Fruit fly (Drosophila melanogaster) whole organism, embryonic: Measurements from ENCODE around the gene tay.
A peak's percentile ranks its signal among the peaks of the same experiment; 100 is the strongest.

Experiments used
- BtbVII ChIP-seq: fragments of 200-800 bp; sonication (Bioruptor generic); optimal IDR thresholded peaks from 3 replicates; lab custom pipeline; 2017; ENCODE audit warnings: missing biosample characterization, mild to moderate bottlenecking, missing genetic modification characterization
- CG1024 ChIP-seq: fragments of 200-800 bp; sonication (Bioruptor generic); IDR thresholded peaks from 2 replicates; pipeline ENCODE4 v1.3.6; 2022; ENCODE audit warnings: missing biosample characterization, missing genetic modification characterization
- CG10565 ChIP-seq: fragments of 200-800 bp; sonication (Bioruptor generic); optimal IDR thresholded peaks from 3 replicates; lab custom pipeline; 2016; ENCODE audit warnings: missing biosample characterization, mild to moderate bottlenecking, missing genetic modification characterization
- CG12155 ChIP-seq: fragments of 200-800 bp; sonication (Bioruptor generic); optimal IDR thresholded peaks from 3 replicates; lab custom pipeline; 2016; ENCODE audit warnings: missing biosample characterization, missing genetic modification characterization
- CG15479 ChIP-seq: fragments of 200-800 bp; sonication (Bioruptor generic); optimal IDR thresholded peaks from 3 replicates; lab custom pipeline; 2019; ENCODE audit warnings: missing biosample characterization, mild to moderate bottlenecking, missing genetic modification characterization, moderate library complexity
- CG15696 ChIP-seq: fragments of 200-800 bp; sonication (Bioruptor generic); optimal IDR thresholded peaks from 2 replicates; lab custom pipeline; 2019; ENCODE audit warnings: missing biosample characterization, mild to moderate bottlenecking, missing genetic modification characterization, moderate library complexity
- CG18011 ChIP-seq: fragments of 200-800 bp; sonication (Bioruptor generic); optimal IDR thresholded peaks from 2 replicates; lab custom pipeline; 2017; ENCODE audit warnings: missing biosample characterization, missing genetic modification characterization, mild to moderate bottlenecking, moderate library complexity, missing genotype
- CG2129 ChIP-seq: fragments of 200-800 bp; sonication (Bioruptor generic); IDR thresholded peaks from 2 replicates; pipeline ENCODE4 v1.3.6; 2022; ENCODE audit warnings: missing biosample characterization, missing genetic modification characterization; ENCODE audit not compliant: partially characterized antibody
- CG2678 ChIP-seq: fragments of 200-800 bp; sonication (Bioruptor generic); optimal IDR thresholded peaks from 3 replicates; lab custom pipeline; 2019; ENCODE audit warnings: missing biosample characterization, mild to moderate bottlenecking, missing genetic modification characterization, moderate library complexity
- CG2875 ChIP-seq: fragments of 200-800 bp; sonication (Bioruptor generic); optimal IDR thresholded peaks from 2 replicates; lab custom pipeline; 2017; ENCODE audit warnings: missing biosample characterization, mild to moderate bottlenecking, missing genetic modification characterization, missing genetic modification reagents
- CG30020 ChIP-seq: fragments of 200-800 bp; optimal IDR thresholded peaks from 2 replicates; lab custom pipeline; 2019; ENCODE audit warnings: missing biosample characterization, mild to moderate bottlenecking, missing genetic modification characterization, moderate library complexity
- CG30431 ChIP-seq: fragments of 200-800 bp; sonication (Bioruptor generic); optimal IDR thresholded peaks from 2 replicates; lab custom pipeline; 2017; ENCODE audit warnings: missing biosample characterization, missing genetic modification characterization
- CG4360 ChIP-seq: fragments of 200-800 bp; sonication (Bioruptor generic); IDR thresholded peaks from 2 replicates; pipeline ENCODE4 v1.3.6; 2022; ENCODE audit warnings: missing biosample characterization, missing genetic modification characterization
- CG43689 ChIP-seq: fragments of 200-800 bp; sonication (Bioruptor generic); IDR thresholded peaks from 2 replicates; pipeline ENCODE4 v1.3.6; 2022; ENCODE audit warnings: missing biosample characterization, missing genetic modification characterization
- CG7556 ChIP-seq: fragments of 200-800 bp; sonication (Bioruptor generic); optimal IDR thresholded peaks from 2 replicates; lab custom pipeline; 2017; ENCODE audit warnings: missing biosample characterization, mild to moderate bottlenecking, missing genetic modification characterization
- CG7928 ChIP-seq: fragments of 200-800 bp; sonication (Bioruptor generic); optimal IDR thresholded peaks from 2 replicates; lab custom pipeline; 2017; ENCODE audit warnings: missing biosample characterization, mild to moderate bottlenecking, missing genetic modification characterization
- CG7963 ChIP-seq: fragments of 200-800 bp; sonication (Bioruptor generic); IDR thresholded peaks from 3 replicates; pipeline ENCODE4 v1.3.6; 2022; ENCODE audit warnings: missing biosample characterization, missing genetic modification characterization; ENCODE audit not compliant: partially characterized antibody
- Camta ChIP-seq: fragments of 200-800 bp; sonication (Bioruptor generic); optimal IDR thresholded peaks from 2 replicates; lab custom pipeline; 2016; ENCODE audit warnings: missing biosample characterization, missing genetic modification characterization
- D19A ChIP-seq: fragments of 200-800 bp; optimal IDR thresholded peaks from 3 replicates; lab custom pipeline; 2019; ENCODE audit warnings: missing biosample characterization, mild to moderate bottlenecking, missing genetic modification characterization, moderate library complexity
- Dip2 ChIP-seq: fragments of 200-800 bp; sonication (Bioruptor generic); IDR thresholded peaks from 2 replicates; pipeline ENCODE4 v1.3.6; 2022; ENCODE audit warnings: missing biosample characterization, missing genetic modification characterization
- Dip3 ChIP-seq: fragments of 200-800 bp; sonication (Bioruptor generic); optimal IDR thresholded peaks from 3 replicates; lab custom pipeline; 2016; ENCODE audit warnings: missing biosample characterization, missing genetic modification characterization
- Fer1 ChIP-seq: fragments of 200-800 bp; sonication (Bioruptor generic); optimal IDR thresholded peaks from 2 replicates; lab custom pipeline; 2017; ENCODE audit warnings: missing biosample characterization, mild to moderate bottlenecking, missing genetic modification characterization
- HLH3B ChIP-seq: fragments of 200-800 bp; sonication (Bioruptor generic); IDR thresholded peaks from 2 replicates; pipeline ENCODE4 v1.3.6; 2022; ENCODE audit warnings: missing biosample characterization, missing genetic modification characterization
- Hr51 ChIP-seq, 2 experiments: fragments of 200-800 bp; sonication (Bioruptor generic); optimal IDR thresholded peaks; 2 replicates in 1 of 2; 3 replicates in 1 of 2; lab custom pipeline; 2016 to 2018; ENCODE audit warnings: missing biosample characterization in 2 of 2, missing genetic modification characterization in 2 of 2, mild to moderate bottlenecking in 1 of 2, moderate library complexity in 1 of 2
- Max ChIP-seq: fragments of 200-800 bp; sonication (Bioruptor generic); optimal IDR thresholded peaks from 2 replicates; lab custom pipeline; 2016; ENCODE audit warnings: missing biosample characterization, mild to moderate bottlenecking, missing genetic modification characterization
- Mes4 ChIP-seq: fragments of 200-800 bp; sonication (Bioruptor generic); optimal IDR thresholded peaks from 2 replicates; lab custom pipeline; 2016; ENCODE audit warnings: missing biosample characterization, missing genetic modification characterization
- NK7.1 ChIP-seq: fragments of 200-800 bp; sonication (Bioruptor generic); optimal IDR thresholded peaks from 3 replicates; lab custom pipeline; 2016; ENCODE audit warnings: missing biosample characterization, missing genetic modification characterization
- Neu2 ChIP-seq: fragments of 200-800 bp; sonication (Bioruptor generic); optimal IDR thresholded peaks from 3 replicates; lab custom pipeline; 2016; ENCODE audit warnings: missing biosample characterization, missing genetic modification characterization, borderline replicate concordance
- Nf-YC ChIP-seq: fragments of 200-800 bp; optimal IDR thresholded peaks from 3 replicates; lab custom pipeline; 2019; ENCODE audit warnings: missing biosample characterization, mild to moderate bottlenecking, missing genetic modification characterization, moderate library complexity
- Sry-δ ChIP-seq: fragments of 200-800 bp; sonication (Bioruptor generic); optimal IDR thresholded peaks from 2 replicates; lab custom pipeline; 2016; ENCODE audit warnings: missing biosample characterization, missing genetic modification characterization
- TFAM ChIP-seq: fragments of 200-800 bp; sonication (Bioruptor generic); optimal IDR thresholded peaks from 2 replicates; lab custom pipeline; 2017; ENCODE audit warnings: missing biosample characterization, missing genetic modification characterization, inconsistent platforms
- al ChIP-seq: fragments of 200-800 bp; sonication (Bioruptor generic); IDR thresholded peaks from 2 replicates; pipeline ENCODE4 v1.3.6; 2022; ENCODE audit warnings: missing biosample characterization, missing genetic modification characterization
- bowl ChIP-seq: fragments of 200-800 bp; sonication (Bioruptor generic); IDR thresholded peaks from 2 replicates; pipeline ENCODE4 v1.3.6; 2022; ENCODE audit warnings: missing biosample characterization, missing genetic modification characterization
- cas ChIP-seq: fragments of 200-800 bp; sonication (Bioruptor generic); IDR thresholded peaks from 2 replicates; pipeline ENCODE4 v1.3.6; 2022; ENCODE audit warnings: missing biosample characterization, missing genetic modification characterization
- ci ChIP-seq: fragments of 200-800 bp; sonication (Bioruptor generic); IDR thresholded peaks from 3 replicates; pipeline ENCODE4 v1.3.6; 2022; ENCODE audit warnings: missing biosample characterization, missing genetic modification characterization
- crp ChIP-seq, 2 experiments: fragments of 200-800 bp; sonication (Bioruptor generic); optimal IDR thresholded peaks; 2 replicates in 1 of 2; 3 replicates in 1 of 2; lab custom pipeline; 2017; ENCODE audit warnings: missing biosample characterization in 2 of 2, missing genetic modification characterization in 2 of 2, mild to moderate bottlenecking in 1 of 2, moderate library complexity in 1 of 2
- exex ChIP-seq: fragments of 200-800 bp; sonication (Bioruptor generic); optimal IDR thresholded peaks from 4 replicates; lab custom pipeline; 2018; ENCODE audit warnings: missing biosample characterization, mild to moderate bottlenecking, missing genetic modification characterization, moderate library complexity
- gsb ChIP-seq: fragments of 200-800 bp; sonication (Bioruptor generic); IDR thresholded peaks from 2 replicates; pipeline ENCODE4 v1.3.6; 2022; ENCODE audit warnings: missing biosample characterization, missing genetic modification characterization
- ham ChIP-seq: fragments of 200-800 bp; sonication (Bioruptor generic); IDR thresholded peaks from 2 replicates; pipeline ENCODE4 v1.3.6; 2022; ENCODE audit warnings: missing biosample characterization, missing genetic modification characterization
- hbn ChIP-seq: fragments of 200-800 bp; sonication (Bioruptor generic); IDR thresholded peaks from 2 replicates; pipeline ENCODE4 v1.3.6; 2022; ENCODE audit warnings: missing biosample characterization, missing genetic modification characterization; ENCODE audit not compliant: partially characterized antibody
- lmd ChIP-seq: fragments of 200-800 bp; sonication (Bioruptor generic); IDR thresholded peaks from 2 replicates; pipeline ENCODE4 v1.3.6; 2022; ENCODE audit warnings: missing biosample characterization, missing genetic modification characterization
- pnt ChIP-seq: fragments of 200-800 bp; sonication (Bioruptor generic); optimal IDR thresholded peaks from 3 replicates; lab custom pipeline; 2016; ENCODE audit warnings: missing biosample characterization, missing genetic modification characterization
- psq ChIP-seq: fragments of 200-800 bp; sonication (Bioruptor generic); optimal IDR thresholded peaks from 2 replicates; lab custom pipeline; 2017; ENCODE audit warnings: missing biosample characterization, missing genetic modification characterization
- salm ChIP-seq: fragments of 200-800 bp; sonication (Bioruptor generic); optimal IDR thresholded peaks from 2 replicates; lab custom pipeline; 2018; ENCODE audit warnings: missing biosample characterization, mild to moderate bottlenecking, missing genetic modification characterization
- sug ChIP-seq: fragments of 200-800 bp; optimal IDR thresholded peaks from 2 replicates; lab custom pipeline; 2019; ENCODE audit warnings: missing biosample characterization, mild to moderate bottlenecking, missing genetic modification characterization, moderate library complexity
- tap ChIP-seq: fragments of 200-800 bp; optimal IDR thresholded peaks from 3 replicates; lab custom pipeline; 2019; ENCODE audit warnings: missing biosample characterization, mild to moderate bottlenecking, missing genetic modification characterization, moderate library complexity
- tll ChIP-seq, 2 experiments: fragments of 200-800 bp in 1 of 2; fragments of >200 bp in 1 of 2; sonication (Bioruptor generic) in 1 of 2; optimal IDR thresholded peaks; 2 replicates each; lab custom pipeline; 2017 to 2019; ENCODE audit warnings: missing biosample characterization in 2 of 2, missing genetic modification characterization in 2 of 2, mild to moderate bottlenecking in 1 of 2, moderate library complexity in 1 of 2
- tx ChIP-seq: fragments of 200-800 bp; sonication (Bioruptor generic); optimal IDR thresholded peaks from 2 replicates; lab custom pipeline; 2016; ENCODE audit warnings: missing biosample characterization, missing genetic modification characterization
- unpg ChIP-seq: fragments of 200-800 bp; sonication (Bioruptor generic); optimal IDR thresholded peaks from 3 replicates; lab custom pipeline; 2018; ENCODE audit warnings: missing biosample characterization, mild to moderate bottlenecking, missing genetic modification characterization, moderate library complexity
- zf30C ChIP-seq: fragments of 200-800 bp; sonication (Bioruptor generic); optimal IDR thresholded peaks from 3 replicates; lab custom pipeline; 2018; ENCODE audit warnings: missing biosample characterization, mild to moderate bottlenecking, missing genetic modification characterization

Gene tay

DNA sequence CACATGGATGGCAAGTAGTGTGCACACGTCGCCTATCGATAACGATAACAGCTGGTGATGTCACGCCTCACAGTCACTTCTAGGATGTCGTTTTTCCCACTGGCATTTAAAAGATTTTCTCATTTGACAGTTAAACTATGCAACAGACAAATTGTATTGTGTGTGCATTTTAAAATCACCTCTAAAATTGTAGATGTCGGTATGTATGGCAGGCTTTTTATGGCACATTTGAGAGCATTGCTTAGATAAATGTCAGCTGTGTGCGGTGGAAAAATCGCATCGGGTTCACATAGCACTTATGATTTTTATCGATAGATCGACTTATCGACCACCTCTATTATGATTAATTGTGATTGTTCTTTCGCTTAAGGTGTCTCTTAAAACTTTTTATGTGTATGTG, 43.0 kb downstream of the tay start, which contains the start of the genes ArgRS and CG8578 (continued):
- TF ChIP-seq lmd (peak; percentile 70), BtbVII (no peak), Sry-δ (peak; percentile 94), CG18011 (no peak), Camta (GFP tag; lab: Kevin White, UChicago) (peak; percentile 85), CG30431 (no peak), ham (GFP tag; lab: Robert Waterston, UW) (no peak), CG2678 (tag; lab: Kevin White, UChicago) (no peak), HLH3B (GFP tag; lab: Robert Waterston, UW) (no peak), tx (GFP tag; lab: Kevin White, UChicago) (peak; percentile 19), CG7556 (no peak), CG12155 (GFP tag; lab: Kevin White, UChicago) (no peak), cas (GFP tag; lab: Robert Waterston, UW) (0 out of 2 replicates have a peak, but pooled peaks have one; percentile 28), CG30020 (tag; lab: Kevin White, UChicago) (peak; percentile 96), Max (GFP tag; lab: Kevin White, UChicago) (peak; percentile 39), crp (GFP tag; optimal IDR thresholded peaks at IDR 0.05; lab: Kevin White, UChicago) (peak in 1 of 2 experiments; percentile 71), tll (GFP tag; optimal IDR thresholded peaks at IDR 0.05; lab: Kevin White, UChicago) (peak; percentile 72 to 94), CG15479 (GFP tag; lab: Kevin White, UChicago) (no peak), CG2875 (GFP tag; lab: Kevin White, UChicago) (no peak), Hr51 (GFP tag; optimal IDR thresholded peaks at IDR 0.05; lab: Kevin White, UChicago) (peak in 1 of 2 experiments; percentile 18), Dip2 (no peak), pnt (GFP tag; lab: Kevin White, UChicago) (peak; percentile 86), Nf-YC (tag; lab: Kevin White, UChicago) (peak; percentile 63), psq (GFP tag; lab: Kevin White, UChicago) (no peak), al (GFP tag; lab: Robert Waterston, UW) (peak; percentile 32; the same call in 1 of the 2 replicates), CG15696 (tag; lab: Kevin White, UChicago) (no peak), sug (peak; percentile 73), D19A (tag; lab: Kevin White, UChicago) (no peak), CG7963 (GFP tag; lab: Robert Waterston, UW) (0 out of 3 replicates have a peak, but pooled peaks have one; percentile 47), ci (GFP tag; lab: Robert Waterston, UW) (no peak), CG7928 (GFP tag; lab: Kevin White, UChicago) (no peak), exex (peak; percentile 29), gsb (no peak), zf30C (GFP tag; lab: Kevin White, UChicago) (no peak), Neu2 (GFP tag; lab: Kevin White, UChicago) (no peak), CG2129 (GFP tag; lab: Robert Waterston, UW) (peak; percentile 26; the same call in 1 of the 2 replicates), unpg (GFP tag; lab: Kevin White, UChicago) (no peak), Fer1 (GFP tag; lab: Kevin White, UChicago) (no peak), Dip3 (GFP tag; lab: Kevin White, UChicago) (peak; percentile 13), TFAM (no peak), CG10565 (GFP tag; lab: Kevin White, UChicago) (no peak), CG4360 (GFP tag; lab: Robert Waterston, UW) (no peak), bowl (GFP tag; lab: Robert Waterston, UW) (no peak), tap (tag; lab: Kevin White, UChicago) (no peak), CG43689 (GFP tag; lab: Robert Waterston, UW) (no peak), hbn (peak; percentile 75; the same call in 1 of the 2 replicates), Mes4 (GFP tag; lab: Kevin White, UChicago) (peak; percentile 3), NK7.1 (GFP tag; lab: Kevin White, UChicago) (peak; percentile 48), CG1024 (GFP tag; lab: Robert Waterston, UW) (0 out of 2 replicates have a peak, but pooled peaks have one; percentile 34), salm (tag; lab: Kevin White, UChicago) (no peak)
